Fruit fly (Drosophila melanogaster): ENCODE data around the gene ntc.

ntc gene

DNA sequence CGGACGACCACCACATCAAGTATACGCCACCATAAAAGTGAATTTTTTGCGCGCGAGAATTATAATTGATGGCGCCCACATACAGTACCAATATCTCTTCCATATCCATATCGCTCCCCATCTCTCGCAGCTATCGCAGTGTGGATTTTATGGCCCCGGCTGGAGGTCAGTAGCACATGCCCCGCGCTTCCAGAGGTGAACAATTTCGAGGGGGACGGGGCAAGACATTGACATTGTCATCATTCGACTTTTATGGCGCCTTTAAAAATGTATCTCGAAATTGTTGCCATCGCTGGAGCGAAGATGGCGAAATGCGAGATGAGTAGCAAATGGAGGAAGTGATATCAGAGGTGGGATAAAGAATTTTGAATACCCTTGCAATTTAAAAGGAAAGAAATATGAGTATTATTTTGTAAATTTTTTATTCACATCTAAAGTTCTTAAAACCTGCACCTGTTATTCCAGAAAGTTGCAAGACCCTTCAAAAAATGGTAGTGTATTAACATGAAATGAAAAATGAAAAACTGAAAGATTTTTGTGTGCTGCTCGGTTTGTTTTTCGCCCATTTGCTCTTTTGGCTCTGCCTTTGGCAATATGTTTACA lies 45.8 kb downstream of the ntc start (continued):
- TF ChIP-seq CG8290 (GFP tag; optimal IDR thresholded peaks at IDR 0.05) (no peak), CG8290 (tag; optimal IDR thresholded peaks at IDR 0.05) (peak in 1 of 2 experiments; percentile 43), corto (GFP tag; optimal IDR thresholded peaks at IDR 0.05) (no peak), CG7271 (tag; optimal IDR thresholded peaks at IDR 0.05) (no peak), pum (GFP tag; optimal IDR thresholded peaks at IDR 0.05) (no peak), run (tag; optimal IDR thresholded peaks at IDR 0.05) (no peak), Tbp (GFP tag; optimal IDR thresholded peaks at IDR 0.05) (no peak), Hr78 (GFP tag; optimal IDR thresholded peaks at IDR 0.05) (peak in 1 of 2 experiments; percentile 55), CG11398 (GFP tag; optimal IDR thresholded peaks at IDR 0.05) (peak; percentile 10), Sry-δ (GFP tag; optimal IDR thresholded peaks at IDR 0.05) (no peak), Elba2 (GFP tag; optimal IDR thresholded peaks at IDR 0.05) (no peak), CG10565 (GFP tag; optimal IDR thresholded peaks at IDR 0.05) (no peak), ash1 (GFP tag; optimal IDR thresholded peaks at IDR 0.05) (no peak), bbx (GFP tag; IDR thresholded peaks at IDR 0.05; ENCODE audit: partially characterized antibody) (no peak), nmo (GFP tag; optimal IDR thresholded peaks at IDR 0.05) (no peak), Mes4 (GFP tag; optimal IDR thresholded peaks at IDR 0.05) (no peak), CG4707 (GFP tag; optimal IDR thresholded peaks at IDR 0.05) (no peak), dysf (GFP tag; IDR thresholded peaks at IDR 0.05) (peak; percentile 74; the same call in 2 of the 3 replicates), CG17385 (GFP tag; optimal IDR thresholded peaks at IDR 0.05) (peak; percentile 19), chm (GFP tag; IDR thresholded peaks at IDR 0.05) (no peak), Hr51 (GFP tag; optimal IDR thresholded peaks at IDR 0.05) (peak in 1 of 2 experiments; percentile 63), lola (GFP tag; optimal IDR thresholded peaks at IDR 0.05) (no peak), CG34376 (GFP tag; optimal IDR thresholded peaks at IDR 0.05) (no peak), gcm2 (GFP tag; optimal IDR thresholded peaks at IDR 0.05) (peak; percentile 15), tup (GFP tag; optimal IDR thresholded peaks at IDR 0.05) (no peak), CG7928 (GFP tag; optimal IDR thresholded peaks at IDR 0.05) (no peak), lmd (GFP tag; IDR thresholded peaks at IDR 0.05) (peak; percentile 58), CG5245 (GFP tag; optimal IDR thresholded peaks at IDR 0.05) (no peak), ham (GFP tag; IDR thresholded peaks at IDR 0.05) (no peak), CG2889 (GFP tag; IDR thresholded peaks at IDR 0.05) (0 out of 3 replicates have a peak, but pooled peaks have one; percentile 16), CG13894 (tag; optimal IDR thresholded peaks at IDR 0.05) (peak; percentile 35), CG9817 (tag; optimal IDR thresholded peaks at IDR 0.05) (no peak), Sox102F (GFP tag; optimal IDR thresholded peaks at IDR 0.05) (peak; percentile 35), CG9876 (GFP tag; optimal IDR thresholded peaks at IDR 0.05) (no peak), CG17186 (GFP tag; optimal IDR thresholded peaks at IDR 0.05) (no peak), CG16813 (GFP tag; IDR thresholded peaks at IDR 0.05; ENCODE audit: partially characterized antibody) (no peak), cato (GFP tag; optimal IDR thresholded peaks at IDR 0.05; ENCODE audit: borderline replicate concordance) (no peak), CG34422 (GFP tag; IDR thresholded peaks at IDR 0.05) (peak; percentile 41; the same call in 1 of the 3 replicates), CG14710 (tag; optimal IDR thresholded peaks at IDR 0.05) (no peak), Chrac-16 (GFP tag; optimal IDR thresholded peaks at IDR 0.05) (no peak), Fer3 (tag; optimal IDR thresholded peaks at IDR 0.05) (peak; percentile 11), Trl (optimal IDR thresholded peaks at IDR 0.05) (no peak), Trl (GFP tag; optimal IDR thresholded peaks at IDR 0.05) (no peak), Lpt (GFP tag; optimal IDR thresholded peaks at IDR 0.05) (no peak), CG7357 (GFP tag; IDR thresholded peaks at IDR 0.05) (0 out of 3 replicates have a peak, but pooled peaks have one; percentile 18), NK7.1 (GFP tag; optimal IDR thresholded peaks at IDR 0.05) (no peak), Atf-2 (GFP tag; optimal IDR thresholded peaks at IDR 0.05) (no peak), salm (tag; optimal IDR thresholded peaks at IDR 0.05) (no peak), CG17802 (tag; optimal IDR thresholded peaks at IDR 0.05) (no peak), Poxn (GFP tag; IDR thresholded peaks at IDR 0.05) (no peak)
